Fruit fly (Drosophila melanogaster) Kc167 (cell line): ENCODE data around the gene CG34051.

Source experiments
- Myc ChIP-seq: fragments of >200 bp; optimal IDR thresholded peaks from 2 replicates; lab custom pipeline; 2017; ENCODE audit warnings: missing external identifiers
- Sin3A ChIP-seq: fragments of >200 bp; optimal IDR thresholded peaks from 2 replicates; lab custom pipeline; 2018; ENCODE audit warnings: missing external identifiers
- h ChIP-seq: fragments of >200 bp; optimal IDR thresholded peaks from 3 replicates; lab custom pipeline; 2018; ENCODE audit warnings: missing external identifiers
- insv ChIP-seq: fragments of >200 bp; optimal IDR thresholded peaks from 3 replicates; lab custom pipeline; 2018; ENCODE audit warnings: missing external identifiers
- psq ChIP-seq: fragments of >200 bp; optimal IDR thresholded peaks from 2 replicates; lab custom pipeline; 2017; ENCODE audit warnings: missing external identifiers
- ttk ChIP-seq: sonication (Bioruptor generic); optimal IDR thresholded peaks from 2 replicates; lab custom pipeline; 2017; ENCODE audit warnings: missing external identifiers

Gene CG34051

DNA sequence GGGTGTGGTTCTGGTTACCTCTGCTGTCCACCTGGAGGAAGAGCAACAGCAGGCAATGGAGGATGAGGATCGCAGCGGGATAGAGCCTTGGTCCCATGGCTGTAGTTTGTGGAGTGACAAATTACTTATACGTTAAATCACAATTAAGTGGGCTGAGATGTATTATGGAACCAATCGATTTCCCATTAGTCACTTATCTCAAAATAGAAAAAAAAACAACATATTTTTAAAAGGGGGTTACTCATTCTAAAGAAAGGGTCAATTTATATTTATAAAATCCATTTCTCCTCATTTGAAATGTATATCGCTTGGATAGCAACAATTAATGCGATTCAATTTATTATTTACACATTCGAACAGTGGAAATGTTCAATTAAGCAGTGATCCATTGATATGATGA lies at the start of gene CG34051:
CG34051 (minus strand) TSS at position 101 of the 400 bp plus-strand sequence.
- TF ChIP-seq ttk (lab: Kevin White, UChicago) (no peak), Sin3A (lab: Kevin White, UChicago) (no peak), Myc (lab: Kevin White, UChicago) (no peak), insv (lab: Kevin White, UChicago) (no peak), h (lab: Kevin White, UChicago) (no peak), psq (no peak)

dm6 chr2L:20005064-20005463 lies 44.2 kb upstream of the CG34051 start:
- no peak for TF ChIP-seq insv (lab: Kevin White, UChicago)
- TF ChIP-seq h (lab: Kevin White, UChicago), result no peak
- no peak for TF ChIP-seq Sin3A (lab: Kevin White, UChicago)
- no peak for TF ChIP-seq ttk (lab: Kevin White, UChicago)
- no peak for TF ChIP-seq Myc (lab: Kevin White, UChicago)
- no peak for TF ChIP-seq psq

dm6 chr2L:20004341-20004740 lies 43.5 kb upstream of the CG34051 start:
- TF ChIP-seq psq (no peak), ttk (lab: Kevin White, UChicago) (no peak), insv (lab: Kevin White, UChicago) (no peak), h (lab: Kevin White, UChicago) (no peak), Sin3A (lab: Kevin White, UChicago) (no peak), Myc (lab: Kevin White, UChicago) (no peak)

DNA sequence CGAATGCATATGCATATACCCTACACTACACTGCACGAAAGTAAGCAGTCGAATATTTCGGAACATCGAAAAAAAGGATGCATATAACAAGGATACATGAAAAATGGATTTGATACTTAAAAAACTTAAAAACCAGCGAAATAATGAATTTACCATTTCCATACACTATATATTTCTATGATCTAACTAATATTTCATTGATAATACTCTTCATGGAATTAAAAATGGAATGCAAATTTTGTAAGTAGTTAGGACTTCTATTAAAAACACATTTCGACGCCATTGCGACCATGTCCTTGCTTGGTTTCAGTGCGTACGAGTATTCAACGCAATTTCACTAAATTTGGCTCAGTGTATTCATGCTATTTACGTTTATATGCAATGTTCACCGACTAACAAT lies 41.3 kb upstream of the CG34051 start:
- no peak for TF ChIP-seq ttk (lab: Kevin White, UChicago)
- no peak for TF ChIP-seq psq
- TF ChIP-seq Sin3A (lab: Kevin White, UChicago), result no peak
- TF ChIP-seq h (lab: Kevin White, UChicago), result no peak
- TF ChIP-seq Myc (lab: Kevin White, UChicago), result no peak
- TF ChIP-seq insv (lab: Kevin White, UChicago), result no peak

dm6 chr2L:19998139-19998538 lies 37.3 kb upstream of the CG34051 start:
- no peak for TF ChIP-seq Myc (lab: Kevin White, UChicago)
- TF ChIP-seq insv (lab: Kevin White, UChicago), result no peak
- TF ChIP-seq psq, result no peak
- TF ChIP-seq Sin3A (lab: Kevin White, UChicago), result no peak
- TF ChIP-seq ttk (lab: Kevin White, UChicago), result no peak
- no peak for TF ChIP-seq h (lab: Kevin White, UChicago)

DNA sequence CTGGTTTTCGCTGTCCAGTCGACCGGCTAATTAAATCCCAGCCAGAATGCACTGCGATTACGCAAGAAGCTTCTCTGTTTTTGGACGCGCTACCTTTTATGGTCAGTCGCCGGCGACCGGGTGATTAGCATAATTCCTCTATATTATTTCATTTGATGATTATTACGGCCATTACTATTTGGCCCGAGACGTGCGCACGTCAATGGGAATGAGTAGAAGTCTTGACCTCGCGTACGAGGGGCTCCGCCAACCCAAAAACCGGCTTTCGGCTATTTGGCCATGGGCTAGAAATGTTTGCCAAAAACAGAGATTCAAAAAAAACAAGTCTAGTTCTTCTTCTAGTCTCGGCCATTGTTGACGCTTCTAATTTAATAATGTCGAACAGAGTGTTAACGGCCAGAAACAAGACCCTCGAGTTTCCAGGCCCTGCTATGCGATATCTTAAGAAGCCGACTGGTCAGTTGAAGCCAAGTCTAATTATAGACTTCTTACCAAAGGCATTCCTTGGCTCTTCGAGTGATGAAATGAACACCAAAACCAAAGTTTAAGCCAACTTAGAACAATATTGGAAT lies 31.7 kb upstream of the CG34051 start:
- no peak for TF ChIP-seq ttk (lab: Kevin White, UChicago)
- no peak for TF ChIP-seq Myc (lab: Kevin White, UChicago)
- no peak for TF ChIP-seq insv (lab: Kevin White, UChicago)
- TF ChIP-seq psq, result no peak
- no peak for TF ChIP-seq h (lab: Kevin White, UChicago)
- TF ChIP-seq Sin3A (lab: Kevin White, UChicago), result no peak

DNA sequence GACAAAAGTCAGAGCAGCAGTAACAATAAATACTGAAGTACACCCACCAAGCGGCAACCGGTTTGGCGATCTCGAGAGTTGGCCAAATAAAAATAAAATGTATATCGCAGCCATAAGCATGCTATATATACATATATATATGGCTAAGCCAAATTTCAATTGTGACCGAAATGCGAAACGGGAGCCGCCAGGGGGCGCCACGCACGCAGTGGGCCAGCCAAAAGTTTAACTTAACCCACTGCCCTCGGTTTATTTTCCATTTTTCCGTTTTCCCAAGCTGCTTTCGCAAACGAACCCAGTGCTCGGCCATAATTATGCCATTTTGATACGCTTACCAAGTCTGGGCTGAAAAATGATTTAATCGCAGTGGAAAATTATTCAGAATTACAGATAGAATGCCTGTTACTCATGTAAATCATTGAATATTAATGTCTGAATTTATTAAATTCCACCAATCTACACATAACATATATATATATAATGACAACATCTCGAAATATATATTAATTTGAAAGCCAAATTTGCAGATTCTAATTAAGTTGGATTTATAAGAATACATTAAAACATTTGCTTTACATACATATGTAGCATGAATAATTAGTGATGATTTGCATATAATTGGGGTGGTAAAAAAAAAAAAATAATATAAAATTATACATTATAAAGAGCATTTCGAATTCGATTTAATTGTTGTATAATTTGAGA lies 29.0 kb upstream of the CG34051 start:
- TF ChIP-seq h (lab: Kevin White, UChicago), result no peak
- no peak for TF ChIP-seq ttk (lab: Kevin White, UChicago)
- no peak for TF ChIP-seq psq
- TF ChIP-seq Sin3A (lab: Kevin White, UChicago), result no peak
- no peak for TF ChIP-seq Myc (lab: Kevin White, UChicago)
- no peak for TF ChIP-seq insv (lab: Kevin White, UChicago)

dm6 chr2L:19987875-19988665 lies 27.2 kb upstream of the CG34051 start:
- TF ChIP-seq insv (lab: Kevin White, UChicago) (no peak), Myc (lab: Kevin White, UChicago) (no peak), h (lab: Kevin White, UChicago) (no peak), ttk (lab: Kevin White, UChicago) (no peak), psq (no peak), Sin3A (lab: Kevin White, UChicago) (no peak)

DNA sequence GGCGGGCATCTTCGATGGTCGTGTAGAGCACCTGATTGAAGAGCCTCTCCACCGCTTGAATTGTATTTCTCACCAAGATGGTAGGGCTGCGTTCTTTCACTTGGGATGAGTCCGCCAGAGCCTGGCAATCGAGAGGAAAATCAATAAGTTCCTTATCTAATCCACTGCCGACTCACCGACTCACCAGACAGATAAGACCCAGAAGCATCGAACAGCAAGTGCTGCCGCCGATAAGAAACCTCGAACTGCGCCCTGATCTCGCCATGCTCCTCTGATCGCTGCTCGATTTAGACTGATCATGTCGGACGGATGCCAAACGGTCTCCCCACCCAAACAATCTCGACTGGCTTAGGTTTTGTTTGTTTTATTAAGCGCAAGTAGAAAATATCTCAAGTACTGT lies 6.6 kb upstream of the CG34051 start, which contains the start of gene Hf:
Hf (minus strand) TSS at position 296 of the 400 bp plus-strand sequence.
- TF ChIP-seq ttk (lab: Kevin White, UChicago) (no peak), Myc (lab: Kevin White, UChicago) (no peak), psq (no peak), Sin3A (lab: Kevin White, UChicago) (no peak), h (lab: Kevin White, UChicago) (no peak)

DNA sequence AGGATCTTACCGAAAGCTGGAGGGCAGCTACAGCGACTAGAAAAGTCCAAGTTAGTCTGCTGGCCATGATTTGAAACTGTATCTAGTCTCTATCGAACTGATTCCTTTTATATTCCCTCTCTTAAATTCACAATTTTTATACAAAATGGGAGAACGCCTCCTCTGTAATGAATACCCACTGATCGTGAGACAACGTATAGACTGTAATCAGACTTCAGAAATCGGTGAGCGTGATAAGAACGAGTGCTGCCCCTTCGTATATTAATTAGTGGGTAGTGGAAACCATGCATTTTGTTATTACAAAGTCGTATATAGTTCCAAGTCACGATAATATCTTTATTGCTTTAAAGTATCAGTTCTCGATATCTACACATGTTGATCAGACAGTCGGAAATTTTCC lies 5.6 kb upstream of the CG34051 start, which contains the start of gene OS9:
OS9 (minus strand) TSS at position 101 of the 400 bp plus-strand sequence.
- TF ChIP-seq ttk (lab: Kevin White, UChicago) (no peak), Sin3A (lab: Kevin White, UChicago) (no peak), h (lab: Kevin White, UChicago) (no peak)

DNA sequence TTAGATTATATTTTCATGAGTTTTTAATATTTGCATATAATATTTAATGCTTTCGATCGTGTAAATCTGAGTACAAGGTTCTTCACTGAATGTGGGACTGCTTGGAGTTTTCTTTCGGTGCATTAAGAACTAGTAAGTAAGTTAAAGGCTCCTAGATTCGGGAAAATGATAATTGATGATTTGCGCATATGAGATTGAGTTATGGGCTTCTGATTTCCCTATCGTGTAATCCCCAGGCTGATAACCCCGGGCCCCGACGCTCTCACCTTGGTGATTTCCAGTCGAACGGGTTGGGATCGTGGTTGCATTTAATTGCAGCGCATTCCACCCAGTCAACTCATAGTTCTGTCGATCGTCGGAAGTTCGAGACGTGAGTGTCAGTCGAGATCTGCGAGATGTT lies 3.0 kb upstream of the CG34051 start, which contains the start of gene CG10680:
CG10680 (plus strand) TSS at position 301 of the 400 bp plus-strand sequence.
- no peak for TF ChIP-seq Myc (lab: Kevin White, UChicago)
- no peak for TF ChIP-seq psq
- no peak for TF ChIP-seq ttk (lab: Kevin White, UChicago)
- TF ChIP-seq h (lab: Kevin White, UChicago), result no peak
- TF ChIP-seq insv (lab: Kevin White, UChicago), result no peak
- no peak for TF ChIP-seq Sin3A (lab: Kevin White, UChicago)
